Worm (Caenorhabditis elegans): ENCODE data around the gene Y69A2AR.32.

Gene Y69A2AR.32

DNA sequence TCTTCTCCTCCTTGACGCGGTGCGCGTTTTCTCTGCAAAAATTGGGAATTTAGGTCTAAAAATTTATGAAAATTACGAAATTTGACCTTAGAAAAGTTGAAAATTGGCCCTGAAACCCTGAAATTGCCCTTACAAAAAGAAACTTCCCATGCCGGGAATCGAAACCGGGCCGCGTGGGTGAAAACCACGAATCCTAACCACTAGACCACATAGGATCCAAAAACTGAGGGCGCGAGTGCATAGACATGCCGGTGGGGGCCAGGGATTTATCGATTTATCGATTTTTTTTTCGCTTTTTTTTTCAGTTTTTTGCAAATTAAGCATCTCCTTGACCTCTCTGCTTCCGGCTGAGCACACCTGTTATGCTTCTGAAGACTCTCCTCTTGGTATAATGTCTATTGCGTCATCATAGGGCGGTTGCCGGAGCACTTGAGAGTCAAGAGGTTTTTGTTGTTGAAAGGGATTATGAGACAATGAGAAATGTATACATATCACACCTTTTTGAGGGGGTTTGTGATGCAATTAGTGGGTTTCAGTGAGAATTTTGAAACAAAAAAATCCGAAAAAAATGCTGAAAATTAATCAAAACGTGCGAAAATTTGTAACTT is 29.5 kb downstream of the Y69A2AR.32 start (continued):
- TF ChIP-seq ref-2 (tag; optimal IDR thresholded peaks at IDR 0.05) (peak; percentile 10), ets-4 (tag; optimal IDR thresholded peaks at IDR 0.05) (no peak), pax-1 (tag; optimal IDR thresholded peaks at IDR 0.05) (no peak), nfya-1 (tag; optimal IDR thresholded peaks at IDR 0.05) (no peak)

DNA sequence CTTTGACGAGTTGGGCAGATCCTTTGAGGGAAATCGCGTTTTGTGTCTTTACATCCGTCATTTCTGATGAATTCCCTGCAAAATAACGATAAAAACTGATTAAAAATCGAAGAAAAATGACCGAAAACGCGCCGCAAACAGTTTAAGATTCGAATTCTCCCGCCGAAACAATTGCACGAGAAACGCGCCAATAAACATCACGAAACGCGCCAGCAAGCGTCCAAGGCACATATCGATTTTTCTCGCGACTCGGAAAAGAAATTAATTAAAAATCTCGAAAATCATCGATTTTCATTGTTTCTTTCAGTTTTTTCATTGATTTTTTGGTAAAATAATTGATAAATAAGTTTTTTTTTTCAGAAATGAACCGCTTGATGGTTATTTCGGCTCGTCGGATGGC is 30.7 kb downstream of the Y69A2AR.32 start, which contains the start of the genes mdf-2 and nduv-3:
Gene mdf-2, minus strand, starts transcription at position 176 of the 400 bp plus-strand sequence.
Gene nduv-3, plus strand, starts transcription at position 361 of the 400 bp plus-strand sequence.
- no peak for TF ChIP-seq fkh-6 (tag; optimal IDR thresholded peaks at IDR 0.05)
- TF ChIP-seq ttx-3 (tag; optimal IDR thresholded peaks at IDR 0.05): no peak
- TF ChIP-seq ama-1 (optimal IDR thresholded peaks at IDR 0.05): no peak
- TF ChIP-seq odd-2 (tag; optimal IDR thresholded peaks at IDR 0.05): no peak
- TF ChIP-seq sox-2 (GFP tag; IDR thresholded peaks at IDR 0.05): no peak
- no peak for TF ChIP-seq dve-1 (tag; optimal IDR thresholded peaks at IDR 0.05)
- TF ChIP-seq mec-3 (tag; optimal IDR thresholded peaks at IDR 0.05; ENCODE audit: borderline replicate concordance): no peak
- TF ChIP-seq dmd-4 (tag; optimal IDR thresholded peaks at IDR 0.05; ENCODE audit: borderline replicate concordance): no peak
- TF ChIP-seq unc-55 (GFP tag; optimal IDR thresholded peaks at IDR 0.05): peak; percentile 47
- no peak for TF ChIP-seq pag-3 (tag; optimal IDR thresholded peaks at IDR 0.05; ENCODE audit: borderline replicate concordance)
- no peak for TF ChIP-seq K02D7.2 (tag; optimal IDR thresholded peaks at IDR 0.05)
- TF ChIP-seq ceh-14 (tag; optimal IDR thresholded peaks at IDR 0.05): peak; percentile 41
- no peak for TF ChIP-seq eyg-1 (tag; optimal IDR thresholded peaks at IDR 0.05)
- TF ChIP-seq sdc-2 (tag; optimal IDR thresholded peaks at IDR 0.05): no peak
- peak; percentile 93 for TF ChIP-seq ceh-48 (tag; optimal IDR thresholded peaks at IDR 0.05)
- TF ChIP-seq unc-3 (GFP tag; conservative IDR thresholded peaks at IDR 0.05): no peak
- no peak for TF ChIP-seq unc-3 (tag; optimal IDR thresholded peaks at IDR 0.05)
- TF ChIP-seq C38D4.7 (GFP tag; optimal IDR thresholded peaks at IDR 0.05): no peak
- no peak for TF ChIP-seq ceh-2 (tag; optimal IDR thresholded peaks at IDR 0.05)
- peak; percentile 11 for TF ChIP-seq tbx-2 (tag; optimal IDR thresholded peaks at IDR 0.05)
- TF ChIP-seq nfya-1 (tag; optimal IDR thresholded peaks at IDR 0.05): peak; percentile 49
- TF ChIP-seq unc-42 (tag; optimal IDR thresholded peaks at IDR 0.05): peak; percentile 44
- no peak for TF ChIP-seq hlh-30 (tag; optimal IDR thresholded peaks at IDR 0.05; ENCODE audit: insufficient read depth)
- TF ChIP-seq elt-2 (tag; optimal IDR thresholded peaks at IDR 0.05): no peak

DNA sequence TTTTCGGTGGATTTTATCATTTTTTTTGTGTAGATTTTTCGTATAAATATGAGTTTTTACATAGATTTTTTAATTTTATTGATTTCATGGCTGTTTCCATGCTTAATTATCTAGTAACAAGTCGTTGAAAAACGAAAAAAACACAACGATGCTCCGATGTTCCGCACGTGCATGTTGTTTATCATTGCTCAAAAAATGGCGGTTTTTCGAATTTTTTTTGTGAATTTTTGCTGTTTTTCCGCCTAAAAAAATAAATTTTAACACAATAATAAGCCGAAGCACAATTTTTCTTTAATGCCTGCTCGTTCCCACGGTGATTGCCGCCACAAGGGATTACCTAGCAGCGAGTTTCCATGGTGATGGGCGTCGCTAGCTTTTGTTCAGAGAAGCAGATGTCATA is 31.8 kb downstream of the Y69A2AR.32 start:
- TF ChIP-seq fkh-6 (tag; optimal IDR thresholded peaks at IDR 0.05): no peak
- TF ChIP-seq hlh-6 (tag; optimal IDR thresholded peaks at IDR 0.05): no peak
- TF ChIP-seq unc-42 (tag; optimal IDR thresholded peaks at IDR 0.05): no peak
- no peak for TF ChIP-seq eyg-1 (tag; optimal IDR thresholded peaks at IDR 0.05)
- no peak for TF ChIP-seq fkh-10 (GFP tag; optimal IDR thresholded peaks at IDR 0.05)

DNA sequence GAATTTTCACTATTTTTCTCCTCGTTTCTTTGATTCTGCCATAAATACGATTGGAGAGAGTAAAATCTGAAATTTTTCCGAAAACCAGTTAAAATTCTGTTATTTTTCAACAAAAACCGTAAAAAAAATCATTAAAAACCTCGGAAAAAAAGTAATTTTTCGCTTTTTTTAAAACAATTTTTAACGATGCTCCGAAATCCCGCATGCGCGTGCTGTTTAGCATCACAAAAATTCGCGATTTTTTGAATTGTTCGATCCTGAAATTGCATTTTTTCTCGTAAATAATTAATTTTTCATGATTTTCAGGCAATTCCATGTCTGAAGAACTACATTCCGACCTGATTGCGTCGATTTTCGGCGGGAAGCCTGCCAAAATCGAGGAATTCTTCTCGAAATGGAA is 32.4 kb downstream of the Y69A2AR.32 start, which contains the start of gene ric-8:
Gene ric-8, plus strand, starts transcription at position 301 of the 400 bp plus-strand sequence.
- TF ChIP-seq mec-3 (tag; optimal IDR thresholded peaks at IDR 0.05; ENCODE audit: borderline replicate concordance) (no peak), ceh-2 (tag; optimal IDR thresholded peaks at IDR 0.05) (no peak)

DNA sequence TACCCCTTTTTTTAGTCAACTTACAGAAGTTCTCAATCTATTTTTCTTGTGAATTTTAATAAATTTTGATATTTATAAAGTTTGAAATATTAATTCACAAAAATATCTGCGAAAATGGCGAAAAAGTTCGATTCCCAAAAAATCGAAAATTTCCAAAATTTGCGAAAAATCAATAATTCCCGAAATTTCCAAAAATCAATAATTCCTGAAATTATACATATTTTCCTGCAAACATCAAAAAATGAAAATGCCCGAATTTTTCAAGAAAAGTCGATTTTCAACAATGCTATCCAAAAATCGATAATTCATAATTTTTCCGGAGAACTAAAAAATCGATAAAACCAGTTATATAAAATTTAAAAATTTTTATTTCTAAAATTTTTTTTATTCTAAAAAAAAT is 39.8 kb downstream of the Y69A2AR.32 start:
- peak; percentile 15 for TF ChIP-seq ceh-48 (tag; optimal IDR thresholded peaks at IDR 0.05)
- TF ChIP-seq ceh-30 (tag; optimal IDR thresholded peaks at IDR 0.05): no peak

DNA sequence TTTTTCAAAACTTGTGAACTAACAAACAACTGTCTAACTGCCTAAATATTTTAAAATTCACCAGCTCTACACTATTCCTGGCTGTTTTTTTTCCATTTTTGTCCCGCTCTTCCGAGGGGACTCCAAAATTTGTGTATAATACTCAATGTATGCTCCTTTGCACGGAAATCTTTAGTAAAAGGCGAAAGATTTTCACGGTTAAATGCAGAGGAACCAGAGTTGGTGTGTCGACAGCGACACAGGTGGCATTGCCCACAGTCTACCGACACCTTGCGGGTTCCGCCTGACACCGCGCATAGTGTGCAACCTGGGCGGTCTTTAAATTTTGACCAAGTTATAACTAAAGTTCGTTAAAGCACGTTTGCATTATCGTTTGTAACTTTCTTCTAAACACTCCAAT is 44.7 kb downstream of the Y69A2AR.32 start:
- TF ChIP-seq ceh-9 (tag; optimal IDR thresholded peaks at IDR 0.05): no peak
- TF ChIP-seq fax-1 (tag; optimal IDR thresholded peaks at IDR 0.05): no peak
- TF ChIP-seq hlh-8 (tag; optimal IDR thresholded peaks at IDR 0.05): no peak
- no peak for TF ChIP-seq F13H6.1 (tag; optimal IDR thresholded peaks at IDR 0.05)
- no peak for TF ChIP-seq C38D4.7 (GFP tag; optimal IDR thresholded peaks at IDR 0.05)
- TF ChIP-seq madf-2 (tag; optimal IDR thresholded peaks at IDR 0.05): no peak
- TF ChIP-seq ceh-24 (tag; optimal IDR thresholded peaks at IDR 0.05): no peak
- TF ChIP-seq tbx-7 (tag; optimal IDR thresholded peaks at IDR 0.05): no peak
- TF ChIP-seq pqm-1 (tag; optimal IDR thresholded peaks at IDR 0.05): no peak
- no peak for TF ChIP-seq unc-86 (tag; optimal IDR thresholded peaks at IDR 0.05)
- no peak for TF ChIP-seq ceh-6 (GFP tag; optimal IDR thresholded peaks at IDR 0.05)
- no peak for TF ChIP-seq sdc-2 (tag; optimal IDR thresholded peaks at IDR 0.05)
- TF ChIP-seq zip-5 (tag; optimal IDR thresholded peaks at IDR 0.05): no peak
- no peak for TF ChIP-seq ceh-14 (tag; optimal IDR thresholded peaks at IDR 0.05)
- TF ChIP-seq dmd-4 (tag; optimal IDR thresholded peaks at IDR 0.05; ENCODE audit: borderline replicate concordance): no peak
- TF ChIP-seq unc-55 (GFP tag; optimal IDR thresholded peaks at IDR 0.05): no peak
- TF ChIP-seq K09A11.1 (tag; optimal IDR thresholded peaks at IDR 0.05; ENCODE audit: insufficient read depth): no peak
- TF ChIP-seq ttx-3 (tag; optimal IDR thresholded peaks at IDR 0.05): no peak
- TF ChIP-seq hlh-15 (tag; optimal IDR thresholded peaks at IDR 0.05): no peak

Data from whole organism, late embryonic.